Worm (Caenorhabditis elegans) whole organism, L1 larva: ENCODE measurements around the gene sdc-2.

Source experiments
- C04F5.9 ChIP-seq: sonication (generic microtip); optimal IDR thresholded peaks from 2 replicates; lab custom pipeline; 2016; ENCODE audit warnings: missing genetic modification characterization, missing compliant biosample characterization
- F16B12.6 ChIP-seq: fragments of 150-350 bp; optimal IDR thresholded peaks from 2 replicates; lab custom pipeline; 2014; ENCODE audit warnings: missing biosample characterization, missing genetic modification characterization
- alr-1 ChIP-seq: fragments of 200-800 bp; sonication (Bioruptor generic); optimal IDR thresholded peaks from 2 replicates; lab custom pipeline; 2018; ENCODE audit warnings: borderline replicate concordance, mild to moderate bottlenecking, missing genetic modification characterization, missing compliant biosample characterization
- blmp-1 ChIP-seq: fragments of 150-350 bp; optimal IDR thresholded peaks from 2 replicates; lab custom pipeline; 2014; ENCODE audit warnings: missing biosample characterization, missing genetic modification characterization
- ceh-82 ChIP-seq, 3 experiments: fragments of 150-350 bp in 1 of 3; sonication (generic microtip) in 2 of 3; optimal IDR thresholded peaks; 2 replicates each; lab custom pipeline; 2014 to 2017; ENCODE audit warnings: missing biosample characterization in 3 of 3, missing genetic modification characterization in 3 of 3
- ceh-88 ChIP-seq: fragments of 200-800 bp; sonication (Bioruptor generic); IDR thresholded peaks from 2 replicates; pipeline ENCODE4 v1.3.6; 2022; ENCODE audit warnings: missing genetic modification characterization, missing compliant biosample characterization
- ceh-90 ChIP-seq: sonication (generic microtip); optimal IDR thresholded peaks from 2 replicates; lab custom pipeline; 2016; ENCODE audit warnings: missing genetic modification characterization, missing compliant biosample characterization
- ces-1 ChIP-seq: fragments of 150-350 bp; optimal IDR thresholded peaks from 2 replicates; lab custom pipeline; 2014; ENCODE audit warnings: missing biosample characterization, missing genetic modification reagents, missing genetic modification characterization
- efl-1 ChIP-seq, 4 experiments: fragments of 150-350 bp; optimal IDR thresholded peaks in 3 of 4; peaks in 1 of 4; 1 replicate in 1 of 4; 2 replicates in 3 of 4; lab custom pipeline; 2014; ENCODE audit warnings: missing biosample characterization in 2 of 4, missing genetic modification characterization in 2 of 4, missing genetic modification reagents in 2 of 4
- egl-27 ChIP-seq, 2 experiments: fragments of 150-350 bp in 1 of 2; sonication (generic microtip); optimal IDR thresholded peaks; 3 replicates each; lab custom pipeline; 2017 to 2018; ENCODE audit warnings: missing biosample characterization in 2 of 2, missing genetic modification characterization in 2 of 2, missing genetic modification reagents in 2 of 2
- elt-2 ChIP-seq: sonication (generic microtip); optimal IDR thresholded peaks from 2 replicates; lab custom pipeline; 2016; ENCODE audit warnings: missing genetic modification characterization, mild to moderate bottlenecking, inconsistent platforms, missing compliant biosample characterization, missing genetic modification reagents
- elt-3 ChIP-seq, 6 experiments: fragments of 150-350 bp in 1 of 6; sonication (generic microtip); optimal IDR thresholded peaks; 2 replicates each; lab custom pipeline; 2017 to 2018; ENCODE audit warnings: missing biosample characterization in 6 of 6, missing genetic modification characterization in 6 of 6, inconsistent platforms in 1 of 6
- fkh-10 ChIP-seq: sonication (generic microtip); optimal IDR thresholded peaks from 2 replicates; lab custom pipeline; 2017; ENCODE audit warnings: missing biosample characterization, missing genetic modification reagents, missing genetic modification characterization
- isw-1 ChIP-seq: fragments of 200-800 bp; sonication (Bioruptor generic); IDR thresholded peaks from 2 replicates; pipeline ENCODE4 v1.3.6; 2022; ENCODE audit warnings: missing genetic modification characterization, missing compliant biosample characterization
- lin-13 ChIP-seq: fragments of 150-350 bp; optimal IDR thresholded peaks from 2 replicates; lab custom pipeline; 2014; ENCODE audit warnings: missing biosample characterization, missing genetic modification reagents, missing genetic modification characterization
- lin-14 ChIP-seq: fragments of 200-800 bp; sonication (Bioruptor generic); optimal IDR thresholded peaks from 2 replicates; lab custom pipeline; 2018; ENCODE audit warnings: mild to moderate bottlenecking, missing genetic modification characterization, moderate library complexity, missing compliant biosample characterization
- lin-35 ChIP-seq, 2 experiments: fragments of 150-350 bp; optimal IDR thresholded peaks; 2 replicates each; lab custom pipeline; 2014; ENCODE audit warnings: missing biosample characterization in 2 of 2, missing genetic modification characterization in 2 of 2, missing genetic modification reagents in 2 of 2
- lir-3 ChIP-seq: sonication (generic microtip); optimal IDR thresholded peaks from 2 replicates; lab custom pipeline; 2016; ENCODE audit warnings: mild to moderate bottlenecking, missing genetic modification characterization, moderate library complexity, missing compliant biosample characterization; ENCODE audit not compliant: poor library complexity
- lsy-2 ChIP-seq, 2 experiments: fragments of 150-350 bp; optimal IDR thresholded peaks; 2 replicates each; lab custom pipeline; 2014; ENCODE audit warnings: missing biosample characterization in 2 of 2, missing genetic modification characterization in 2 of 2
- mdl-1 ChIP-seq, 2 experiments: fragments of 150-350 bp; optimal IDR thresholded peaks; 2 replicates each; lab custom pipeline; 2014 to 2017; ENCODE audit warnings: missing biosample characterization in 2 of 2, missing genetic modification characterization in 2 of 2, inconsistent platforms in 1 of 2
- mep-1 ChIP-seq: fragments of 150-350 bp; optimal IDR thresholded peaks from 2 replicates; lab custom pipeline; 2014; ENCODE audit warnings: missing biosample characterization, missing genetic modification characterization
- nhr-19 ChIP-seq: fragments of 200-800 bp; sonication (Bioruptor generic); conservative IDR thresholded peaks from 2 replicates; pipeline ENCODE4 v1.3.6; 2022; ENCODE audit warnings: missing genetic modification characterization, missing compliant biosample characterization
- nhr-20 ChIP-seq: sonication (generic microtip); optimal IDR thresholded peaks from 2 replicates; lab custom pipeline; 2016; ENCODE audit warnings: mild to moderate bottlenecking, missing genetic modification characterization, missing compliant biosample characterization
- nhr-237 ChIP-seq: fragments of 150-350 bp; optimal IDR thresholded peaks from 2 replicates; lab custom pipeline; 2014; ENCODE audit warnings: missing biosample characterization, missing genetic modification characterization
- nhr-71 ChIP-seq: sonication (generic microtip); optimal IDR thresholded peaks from 2 replicates; lab custom pipeline; 2016; ENCODE audit warnings: mild to moderate bottlenecking, missing genetic modification characterization, moderate library complexity, missing compliant biosample characterization
- nhr-76 ChIP-seq: sonication (generic microtip); optimal IDR thresholded peaks from 2 replicates; lab custom pipeline; 2017; ENCODE audit warnings: missing biosample characterization, missing genetic modification characterization
- nhr-84 ChIP-seq: sonication (generic microtip); optimal IDR thresholded peaks from 2 replicates; lab custom pipeline; 2017; ENCODE audit warnings: missing biosample characterization, missing genetic modification characterization
- nhr-85 ChIP-seq: sonication (generic microtip); peaks from one replicate; lab custom pipeline; 2016; ENCODE audit warnings: missing genetic modification characterization, inconsistent platforms, missing compliant biosample characterization
- nhr-90 ChIP-seq: sonication (generic microtip); optimal IDR thresholded peaks from 2 replicates; lab custom pipeline; 2016; ENCODE audit warnings: mild to moderate bottlenecking, missing genetic modification characterization, missing compliant biosample characterization; ENCODE audit not compliant: poor library complexity
- pag-3 ChIP-seq: sonication (generic microtip); optimal IDR thresholded peaks from 2 replicates; lab custom pipeline; 2017; ENCODE audit warnings: missing genetic modification characterization, mild to moderate bottlenecking, missing compliant biosample characterization, antibody characterized with exemption, borderline replicate concordance; ENCODE audit not compliant: insufficient read depth
- pqm-1 ChIP-seq: sonication (generic microtip); optimal IDR thresholded peaks from 3 replicates; lab custom pipeline; 2017; ENCODE audit warnings: missing biosample characterization, missing genetic modification characterization
- rnt-1 ChIP-seq: sonication (generic microtip); optimal IDR thresholded peaks from 2 replicates; lab custom pipeline; 2016; ENCODE audit warnings: mild to moderate bottlenecking, missing genetic modification characterization, moderate library complexity, missing compliant biosample characterization
- skn-1 ChIP-seq: fragments of 150-350 bp; optimal IDR thresholded peaks from 2 replicates; lab custom pipeline; 2014; ENCODE audit warnings: missing biosample characterization, missing genetic modification characterization
- snu-23 ChIP-seq: sonication (generic microtip); optimal IDR thresholded peaks from 2 replicates; lab custom pipeline; 2016; ENCODE audit warnings: missing genetic modification characterization, missing compliant biosample characterization
- swsn-7 ChIP-seq: sonication (generic microtip); optimal IDR thresholded peaks from 2 replicates; lab custom pipeline; 2016; ENCODE audit warnings: missing genetic modification characterization, missing compliant biosample characterization
- unc-130 ChIP-seq: fragments of 150-350 bp; optimal IDR thresholded peaks from 2 replicates; lab custom pipeline; 2017; ENCODE audit warnings: missing biosample characterization, missing genetic modification characterization, inconsistent platforms
- unc-62 ChIP-seq: fragments of 150-350 bp; optimal IDR thresholded peaks from 2 replicates; lab custom pipeline; 2014; ENCODE audit warnings: missing biosample characterization, missing genetic modification reagents, missing genetic modification characterization
- unc-86 ChIP-seq: sonication (generic microtip); optimal IDR thresholded peaks from 2 replicates; lab custom pipeline; 2016; ENCODE audit warnings: missing genetic modification characterization, missing compliant biosample characterization
- ztf-11 ChIP-seq, 2 experiments: sonication (generic microtip); optimal IDR thresholded peaks; 2 replicates each; lab custom pipeline; 2016 to 2017; ENCODE audit warnings: missing genetic modification characterization in 2 of 2, missing biosample characterization in 1 of 2, missing compliant biosample characterization in 1 of 2
- ztf-4 ChIP-seq: fragments of 150-350 bp; optimal IDR thresholded peaks from 2 replicates; lab custom pipeline; 2014; ENCODE audit warnings: missing biosample characterization, missing genetic modification characterization

Gene sdc-2

ce11 chrX:11474149-11474585, 48.3 kb upstream of the sdc-2 start:
- TF ChIP-seq ztf-11 (tag; optimal IDR thresholded peaks at IDR 0.05; lab: Kevin White, UChicago) (no peak), nhr-76 (tag; lab: Kevin White, UChicago) (no peak), lin-14 (GFP tag; lab: Kevin White, UChicago) (peak; percentile 96), mdl-1 (tag; optimal IDR thresholded peaks at IDR 0.05; lab: Kevin White, UChicago) (no peak), elt-3 (tag; optimal IDR thresholded peaks at IDR 0.05; lab: Kevin White, UChicago) (peak in 1 of 6 experiments; percentile 47), nhr-84 (tag; lab: Kevin White, UChicago) (no peak), nhr-90 (peak; percentile 8), lsy-2 (tag; optimal IDR thresholded peaks at IDR 0.05; lab: Kevin White, UChicago) (peak in 1 of 2 experiments; percentile 38), unc-86 (tag; lab: Kevin White, UChicago) (no peak), nhr-237 (tag; lab: Kevin White, UChicago) (peak; percentile 22), ztf-4 (tag; lab: Kevin White, UChicago) (no peak), isw-1 (GFP tag; lab: Robert Waterston, UW) (no peak), lin-35 (GFP tag; optimal IDR thresholded peaks at IDR 0.05; lab: Kevin White, UChicago) (no peak), skn-1 (tag; lab: Kevin White, UChicago) (peak; percentile 24), nhr-19 (GFP tag; lab: Robert Waterston, UW) (no peak), unc-62 (GFP tag; lab: Kevin White, UChicago) (no peak), nhr-20 (tag; lab: Kevin White, UChicago) (peak; percentile 18), elt-2 (tag; lab: Kevin White, UChicago) (no peak), blmp-1 (peak; percentile 67), egl-27 (tag; optimal IDR thresholded peaks at IDR 0.05; lab: Kevin White, UChicago) (no peak), pag-3 (no peak), snu-23 (GFP tag; lab: Kevin White, UChicago) (peak; percentile 9), F16B12.6 (tag; lab: Kevin White, UChicago) (no peak), ceh-88 (GFP tag; lab: Robert Waterston, UW) (0 out of 2 replicates have a peak, but pooled peaks have one; percentile 8), pqm-1 (tag; lab: Kevin White, UChicago) (no peak), nhr-71 (tag; lab: Kevin White, UChicago) (peak; percentile 11), nhr-85 (tag; lab: Kevin White, UChicago) (peak; percentile 87), alr-1 (tag; lab: Kevin White, UChicago) (no peak)

ce11 chrX:11474605-11475385, 47.7 kb upstream of the sdc-2 start:
- TF ChIP-seq ceh-90 (tag; lab: Kevin White, UChicago): no peak
- TF ChIP-seq mep-1 (tag; lab: Kevin White, UChicago): peak; percentile 0
- no peak for TF ChIP-seq F16B12.6 (tag; lab: Kevin White, UChicago)
- no peak for TF ChIP-seq efl-1 (optimal IDR thresholded peaks at IDR 0.05; lab: Kevin White, UChicago)
- TF ChIP-seq efl-1 (GFP tag; optimal IDR thresholded peaks at IDR 0.05 in 1 of 2; lab: Kevin White, UChicago): peak in 1 of 2 experiments; percentile 37
- TF ChIP-seq rnt-1: peak; percentile 62
- TF ChIP-seq lin-14 (GFP tag; lab: Kevin White, UChicago): peak; percentile 79
- TF ChIP-seq unc-62 (GFP tag; lab: Kevin White, UChicago): no peak
- TF ChIP-seq swsn-7 (tag; lab: Kevin White, UChicago): peak; percentile 3
- TF ChIP-seq ces-1 (GFP tag; lab: Kevin White, UChicago): no peak
- peak; percentile 73 for TF ChIP-seq nhr-71 (tag; lab: Kevin White, UChicago)
- peak in 1 of 2 experiments; percentile 17 for TF ChIP-seq lsy-2 (tag; optimal IDR thresholded peaks at IDR 0.05; lab: Kevin White, UChicago)
- TF ChIP-seq ceh-82 (tag; optimal IDR thresholded peaks at IDR 0.05; lab: Kevin White, UChicago): peak in 1 of 3 experiments; percentile 9
- no peak for TF ChIP-seq lir-3
- peak; percentile 53 for TF ChIP-seq unc-130 (tag; lab: Kevin White, UChicago)
- peak in 1 of 2 experiments; percentile 44 for TF ChIP-seq mdl-1 (tag; optimal IDR thresholded peaks at IDR 0.05; lab: Kevin White, UChicago)
- TF ChIP-seq snu-23 (GFP tag; lab: Kevin White, UChicago): peak; percentile 18
- peak; percentile 46 for TF ChIP-seq fkh-10
- TF ChIP-seq nhr-20 (tag; lab: Kevin White, UChicago): peak; percentile 39
- TF ChIP-seq nhr-19 (GFP tag; lab: Robert Waterston, UW): peak; percentile 34; the same call in 1 of the 2 replicates
- TF ChIP-seq C04F5.9: no peak
- no peak for TF ChIP-seq lin-13 (GFP tag; lab: Kevin White, UChicago)
- no peak for TF ChIP-seq nhr-76 (tag; lab: Kevin White, UChicago)
